Fruit fly (Drosophila melanogaster) whole organism: ENCODE data around the gene SH3PX1.

Source experiments
- CG8478 ChIP-seq: fragments of >200 bp; optimal IDR thresholded peaks from 2 replicates; lab custom pipeline; 2018; ENCODE audit warnings: inconsistent platforms
- Dll ChIP-seq: fragments of >200 bp; optimal IDR thresholded peaks from 2 replicates; lab custom pipeline; 2017
- EcR ChIP-seq, 2 experiments: fragments of >200 bp; optimal IDR thresholded peaks; 2 replicates each; lab custom pipeline; 2017; ENCODE audit warnings: missing biosample characterization in 2 of 2, missing genetic modification characterization in 2 of 2, missing genetic modification reagents in 2 of 2
- pan ChIP-seq: fragments of >200 bp; optimal IDR thresholded peaks from 2 replicates; lab custom pipeline; 2017
- psq ChIP-seq: fragments of >200 bp; optimal IDR thresholded peaks from 2 replicates; lab custom pipeline; 2017
- usp ChIP-seq: fragments of >200 bp; optimal IDR thresholded peaks from 2 replicates; lab custom pipeline; 2017; ENCODE audit warnings: missing biosample characterization, missing genetic modification characterization, mixed read lengths

Gene SH3PX1

DNA sequence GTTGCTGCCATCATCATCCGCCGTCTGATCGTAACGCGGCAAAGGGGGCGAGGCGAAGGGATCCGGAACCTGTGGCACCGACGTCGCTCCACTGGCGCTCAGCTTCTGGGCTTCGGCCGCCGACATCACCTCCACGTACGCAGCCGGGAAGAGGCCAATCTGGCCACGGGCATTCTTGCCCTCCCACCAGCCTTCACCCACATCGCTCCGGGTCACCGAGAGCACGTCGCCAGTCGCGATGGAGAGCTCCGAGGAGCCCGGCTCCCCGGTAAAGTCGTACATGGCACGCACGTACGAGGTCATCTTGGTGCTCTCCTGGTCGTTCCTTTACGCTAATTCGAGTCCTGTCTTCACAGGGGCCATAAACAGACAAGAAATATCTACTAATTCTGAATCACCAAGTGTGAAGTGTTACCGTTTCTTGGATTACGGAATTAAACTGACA is at the start of gene SH3PX1:
TSS of gene SH3PX1 (minus strand) at position 445 of the 445 bp plus-strand sequence.
- no peak for TF ChIP-seq Dll (lab: Kevin White, UChicago)
- TF ChIP-seq usp = no peak
- TF ChIP-seq pan = no peak
- no peak for TF ChIP-seq CG8478
- no peak for TF ChIP-seq EcR (GFP tag; optimal IDR thresholded peaks at IDR 0.05; lab: Kevin White, UChicago)
- no peak for TF ChIP-seq psq (lab: Kevin White, UChicago)

DNA sequence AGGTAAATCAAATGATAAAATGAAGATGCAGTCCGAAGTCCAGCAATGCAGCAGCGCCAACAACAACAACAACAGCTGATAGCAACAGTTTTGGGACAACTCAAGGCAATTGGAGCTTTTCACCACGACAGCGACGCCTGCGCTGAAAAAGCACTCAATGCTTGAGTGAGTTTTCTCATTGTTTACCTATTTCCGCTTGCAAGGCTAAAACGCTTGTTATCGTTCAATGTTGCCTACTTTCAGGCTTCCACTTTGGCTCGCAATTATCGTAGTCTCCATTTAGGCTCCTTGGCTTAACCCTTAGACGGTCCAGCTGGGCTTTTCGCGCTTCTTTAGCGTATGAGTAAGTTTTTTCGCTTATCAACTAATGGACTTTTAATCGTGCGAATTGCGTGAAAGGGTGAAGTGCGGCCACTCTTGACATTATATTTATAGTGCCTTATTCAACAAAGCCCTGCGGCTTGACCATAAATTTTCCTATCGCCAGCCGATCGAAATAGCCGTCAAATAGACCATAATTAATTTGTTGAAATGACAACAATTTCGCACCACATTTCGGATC is 48.5 kb upstream of the SH3PX1 start:
- TF ChIP-seq usp = no peak
- no peak for TF ChIP-seq CG8478
- TF ChIP-seq pan = no peak
- TF ChIP-seq psq (lab: Kevin White, UChicago) = no peak
- TF ChIP-seq EcR (GFP tag; optimal IDR thresholded peaks at IDR 0.05; lab: Kevin White, UChicago) = no peak
- no peak for TF ChIP-seq Dll (lab: Kevin White, UChicago)

DNA sequence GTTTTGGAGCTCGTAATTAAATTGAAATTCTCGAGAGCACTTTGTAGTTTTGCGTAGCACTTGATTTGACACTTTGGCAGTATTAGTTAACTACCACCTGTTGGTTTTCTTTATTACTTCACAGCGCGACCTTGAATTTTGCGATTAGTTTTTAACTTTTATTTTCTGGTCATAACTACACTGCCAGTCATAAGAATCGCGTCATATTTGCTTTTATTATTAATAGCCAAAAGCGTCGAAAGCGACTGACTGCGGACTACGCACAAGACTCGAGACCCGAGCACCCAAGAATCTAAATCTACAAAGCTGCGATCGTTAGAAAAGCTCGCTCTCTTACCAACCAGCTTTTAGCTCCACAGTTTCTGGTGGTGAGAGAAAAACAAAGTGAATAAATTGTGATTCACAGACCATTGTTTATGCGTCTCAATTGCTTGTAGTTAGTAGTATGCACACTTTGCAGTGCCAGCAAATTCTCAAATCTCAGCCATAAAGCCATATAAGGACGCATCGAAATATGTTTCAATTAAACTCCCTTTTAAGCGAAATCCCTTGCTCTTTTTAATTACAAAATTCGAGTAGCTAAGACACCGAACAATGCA is 46.6 kb upstream of the SH3PX1 start, which contains the start of gene CG42268:
TSS of gene CG42268 (minus strand) at position 245 of the 599 bp plus-strand sequence.
- TF ChIP-seq EcR (GFP tag; optimal IDR thresholded peaks at IDR 0.05; lab: Kevin White, UChicago) = no peak
- TF ChIP-seq pan = no peak
- TF ChIP-seq usp = no peak
- TF ChIP-seq CG8478 = no peak
- TF ChIP-seq psq (lab: Kevin White, UChicago) = no peak
- no peak for TF ChIP-seq Dll (lab: Kevin White, UChicago)

DNA sequence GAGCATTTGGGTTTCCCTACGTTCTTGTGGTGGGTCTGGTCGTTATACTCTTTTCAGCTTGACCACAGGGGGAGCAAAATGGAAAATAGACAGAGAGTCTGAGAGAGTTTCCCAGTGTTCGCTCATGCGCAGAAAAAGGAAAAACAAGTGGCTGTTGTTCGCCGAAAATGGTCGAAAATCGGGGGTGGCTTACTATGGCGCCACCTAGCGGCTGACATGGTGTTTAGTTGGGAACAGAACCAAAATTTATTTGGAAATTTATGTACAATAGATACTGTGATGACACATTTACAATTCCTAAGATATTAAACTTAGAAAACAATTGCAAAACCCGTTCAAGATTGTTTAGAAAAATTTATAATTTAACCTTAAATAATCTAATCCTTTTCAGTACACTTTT is 38.0 kb upstream of the SH3PX1 start:
- no peak for TF ChIP-seq CG8478
- no peak for TF ChIP-seq psq (lab: Kevin White, UChicago)
- TF ChIP-seq Dll (lab: Kevin White, UChicago) = no peak
- no peak for TF ChIP-seq EcR (GFP tag; optimal IDR thresholded peaks at IDR 0.05; lab: Kevin White, UChicago)
- no peak for TF ChIP-seq pan
- TF ChIP-seq usp = no peak

DNA sequence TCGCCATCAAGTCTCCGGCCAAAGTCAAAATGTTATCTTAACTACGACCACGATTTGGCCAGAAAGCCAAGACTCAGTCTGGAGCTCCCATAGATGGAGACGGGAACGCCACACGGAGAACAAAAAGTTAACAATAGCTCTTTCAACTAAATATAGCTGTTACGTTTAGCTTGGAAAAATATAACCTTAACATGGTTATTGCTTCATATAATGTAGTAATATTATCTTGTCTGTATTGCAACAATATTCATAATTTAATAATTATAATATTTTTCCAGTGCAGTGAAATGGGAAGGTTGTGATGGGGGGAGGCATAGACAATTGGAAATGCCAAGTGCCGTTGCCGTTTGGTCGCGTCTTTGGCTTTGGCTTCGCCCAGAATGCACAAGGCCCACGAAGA is 31.8 kb upstream of the SH3PX1 start:
- no peak for TF ChIP-seq psq (lab: Kevin White, UChicago)
- TF ChIP-seq Dll (lab: Kevin White, UChicago) = no peak
- TF ChIP-seq usp = no peak
- no peak for TF ChIP-seq CG8478
- TF ChIP-seq pan = no peak

DNA sequence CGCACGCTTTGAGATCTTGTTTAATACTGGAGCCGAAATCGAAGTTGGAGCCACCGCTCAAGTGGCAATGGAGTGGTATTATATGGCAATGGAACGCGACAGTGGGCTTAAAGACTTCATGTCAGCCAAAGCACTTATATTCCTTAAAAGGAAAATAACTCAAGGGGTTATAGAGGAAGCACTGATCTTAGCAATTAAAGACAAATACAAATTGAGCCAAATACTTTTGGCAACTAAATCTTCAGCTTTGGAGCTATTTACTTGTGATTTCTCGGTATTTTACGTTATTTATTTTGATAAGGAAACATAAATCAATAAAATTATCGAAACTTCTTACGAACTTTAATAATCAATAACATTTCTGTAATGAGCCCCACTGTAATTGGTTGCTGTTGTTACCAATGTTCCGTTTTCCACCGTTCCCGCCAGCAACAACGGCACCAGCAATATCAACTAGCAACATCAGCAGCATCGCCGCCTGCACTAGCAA is 30.5 kb upstream of the SH3PX1 start:
- TF ChIP-seq Dll (lab: Kevin White, UChicago) (no peak), psq (lab: Kevin White, UChicago) (no peak), usp (no peak), EcR (GFP tag; optimal IDR thresholded peaks at IDR 0.05; lab: Kevin White, UChicago) (no peak), CG8478 (no peak), pan (no peak)

DNA sequence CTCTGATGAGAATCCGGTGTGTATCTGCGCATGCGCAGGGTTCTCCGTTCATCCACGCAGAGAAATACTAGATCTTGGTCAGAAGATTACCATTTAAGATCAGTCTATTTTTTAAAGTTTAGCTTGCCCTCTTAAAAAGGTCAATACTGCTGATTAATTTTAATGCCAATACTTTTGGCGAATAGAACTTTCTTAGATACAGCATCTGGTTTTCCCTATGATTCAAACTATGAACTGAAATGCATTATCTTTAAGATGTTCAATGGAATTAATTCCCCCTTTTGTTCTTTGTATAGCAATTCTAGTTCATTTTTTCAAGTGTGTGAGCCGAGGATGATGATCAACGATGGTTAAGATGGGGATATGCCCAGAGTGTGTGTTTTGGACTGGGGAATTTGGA is 28.7 kb upstream of the SH3PX1 start:
- TF ChIP-seq psq (lab: Kevin White, UChicago) (no peak), pan (no peak), Dll (lab: Kevin White, UChicago) (no peak), CG8478 (no peak)

DNA sequence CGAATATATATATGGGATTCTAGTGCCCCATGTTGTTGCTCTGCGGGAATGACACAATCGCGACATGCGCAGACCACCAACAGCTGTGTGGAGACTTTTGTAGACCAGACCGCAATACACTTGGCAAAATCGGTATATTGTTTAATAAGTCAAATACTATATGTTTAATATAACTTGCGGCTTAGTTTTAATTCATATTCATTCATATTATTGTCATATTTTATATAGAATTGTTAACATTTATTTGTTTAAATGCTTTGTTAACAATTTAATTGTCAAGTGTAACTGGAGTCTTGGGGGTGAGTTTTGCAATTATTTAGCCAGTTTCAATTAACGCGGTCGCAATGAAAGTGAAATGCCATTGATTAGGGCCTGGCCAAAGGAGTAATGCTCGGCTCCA is 26.0 kb upstream of the SH3PX1 start:
- no peak for TF ChIP-seq EcR (GFP tag; optimal IDR thresholded peaks at IDR 0.05; lab: Kevin White, UChicago)
- TF ChIP-seq usp = no peak
- TF ChIP-seq psq (lab: Kevin White, UChicago) = no peak
- no peak for TF ChIP-seq Dll (lab: Kevin White, UChicago)
- TF ChIP-seq pan = no peak
- TF ChIP-seq CG8478 = no peak

DNA sequence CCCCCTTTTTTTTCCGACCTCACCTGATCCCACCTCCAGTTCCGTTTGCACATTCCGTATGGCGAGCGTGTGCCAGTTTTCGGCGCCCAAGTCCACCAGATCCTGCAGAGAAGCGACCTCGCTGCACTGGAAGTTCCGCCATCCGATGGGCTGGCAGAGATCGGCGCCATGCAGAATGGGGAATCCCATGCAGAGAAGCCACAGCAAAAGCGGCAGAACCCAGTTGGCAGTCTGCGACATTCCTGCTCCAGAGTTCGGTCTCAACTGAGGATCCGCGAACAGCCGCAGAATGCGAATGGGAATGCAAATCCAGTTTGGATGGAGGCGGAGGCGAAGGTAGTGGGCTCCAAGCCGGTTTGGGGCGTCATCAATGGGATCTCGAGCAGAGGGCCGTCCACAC is 19.9 kb upstream of the SH3PX1 start, which contains the start of gene CG6749:
TSS of gene CG6749 (minus strand) at position 245 of the 400 bp plus-strand sequence.
- no peak for TF ChIP-seq usp
- TF ChIP-seq CG8478 = no peak
- no peak for TF ChIP-seq Dll (lab: Kevin White, UChicago)
- no peak for TF ChIP-seq pan
- TF ChIP-seq EcR (GFP tag; optimal IDR thresholded peaks at IDR 0.05; lab: Kevin White, UChicago) = no peak
- TF ChIP-seq psq (lab: Kevin White, UChicago) = no peak

DNA sequence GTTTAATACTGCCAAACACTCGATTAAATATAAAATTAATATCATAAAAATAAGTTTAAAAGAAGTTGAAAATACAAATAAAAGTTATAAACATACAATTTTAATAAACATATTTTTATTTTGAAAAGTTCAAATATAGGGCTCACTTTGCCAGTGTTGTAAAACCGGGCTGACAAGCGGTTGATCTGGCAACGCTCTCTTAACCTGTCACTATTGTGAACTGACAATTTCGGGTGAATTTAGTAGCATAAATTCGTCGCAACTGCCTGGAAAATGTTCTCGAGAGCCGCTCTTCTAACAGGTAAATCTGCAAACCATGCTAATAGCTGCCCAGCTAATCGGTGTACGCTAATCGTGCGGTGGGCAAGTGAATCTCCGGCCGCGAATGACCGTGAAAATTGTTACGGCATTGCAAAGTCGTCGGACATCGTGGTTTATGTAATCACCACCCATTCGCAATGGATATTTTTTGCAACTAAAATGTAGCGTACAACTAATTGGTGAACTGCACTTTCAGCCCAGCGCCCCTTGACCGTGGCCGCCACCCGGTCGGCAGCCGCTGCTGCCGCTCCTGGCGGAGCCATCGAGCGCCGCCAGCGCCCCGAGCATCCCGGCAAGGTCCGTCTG is 16.3 kb upstream of the SH3PX1 start, which contains the start of gene ATPsynB:
TSS of gene ATPsynB (plus strand) at position 205 of the 627 bp plus-strand sequence.
- TF ChIP-seq psq (lab: Kevin White, UChicago) = no peak
- no peak for TF ChIP-seq EcR (GFP tag; optimal IDR thresholded peaks at IDR 0.05; lab: Kevin White, UChicago)
- TF ChIP-seq Dll (lab: Kevin White, UChicago) = no peak

DNA sequence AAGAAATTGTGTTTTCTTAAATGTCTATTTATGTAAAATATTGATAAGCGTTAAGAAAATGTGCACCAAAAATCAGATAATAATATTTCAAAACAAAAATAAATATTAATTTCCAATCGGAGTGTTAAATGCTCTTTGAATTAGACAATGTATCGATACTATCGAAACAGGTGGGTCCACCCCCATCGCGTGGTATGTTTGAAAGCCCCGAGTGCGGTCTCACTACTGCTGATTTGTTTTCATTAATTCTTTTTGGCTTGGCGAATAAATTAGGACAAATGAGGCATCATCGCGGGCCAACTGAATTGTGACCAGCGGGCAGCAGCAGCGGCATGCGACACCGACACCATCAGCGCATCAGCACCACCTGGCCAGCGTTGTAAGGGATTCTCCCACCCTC is 13.1 kb upstream of the SH3PX1 start, which contains the start of gene Naa60:
TSS of gene Naa60 (plus strand) at position 189 of the 400 bp plus-strand sequence.
- TF ChIP-seq CG8478 (no peak), psq (lab: Kevin White, UChicago) (no peak), EcR (GFP tag; optimal IDR thresholded peaks at IDR 0.05; lab: Kevin White, UChicago) (no peak), usp (no peak), pan (no peak), Dll (lab: Kevin White, UChicago) (no peak)

DNA sequence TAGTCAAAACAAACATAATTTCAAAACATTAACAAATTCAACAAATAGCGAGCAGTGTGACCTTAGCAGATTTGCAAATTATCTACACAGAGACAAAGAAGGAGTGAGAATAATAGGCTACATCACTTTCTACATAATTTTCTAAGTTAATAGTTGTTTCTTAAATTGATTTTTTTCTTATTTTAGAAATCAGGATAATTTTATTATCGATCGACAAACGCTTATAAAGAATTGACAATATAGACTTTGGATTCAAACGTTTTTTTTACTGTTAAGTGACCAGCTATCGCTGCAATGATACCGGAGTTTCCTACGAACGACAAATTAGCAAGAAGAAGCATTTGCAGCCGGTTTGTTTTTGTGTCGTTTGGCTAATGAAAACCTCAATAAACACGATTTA is 9.5 kb upstream of the SH3PX1 start, which contains the start of the genes nbs and defl:
TSS of gene nbs (minus strand) at position 87 of the 400 bp plus-strand sequence.
TSS of gene defl (plus strand) at position 316 of the 400 bp plus-strand sequence.
- TF ChIP-seq usp = no peak
- TF ChIP-seq pan = no peak
- no peak for TF ChIP-seq psq (lab: Kevin White, UChicago)
- no peak for TF ChIP-seq Dll (lab: Kevin White, UChicago)
- no peak for TF ChIP-seq EcR (GFP tag; optimal IDR thresholded peaks at IDR 0.05; lab: Kevin White, UChicago)
- TF ChIP-seq CG8478 = no peak
